Worm (Caenorhabditis elegans): ENCODE measurements around the gene C18A11.3.

The C18A11.3 gene

DNA sequence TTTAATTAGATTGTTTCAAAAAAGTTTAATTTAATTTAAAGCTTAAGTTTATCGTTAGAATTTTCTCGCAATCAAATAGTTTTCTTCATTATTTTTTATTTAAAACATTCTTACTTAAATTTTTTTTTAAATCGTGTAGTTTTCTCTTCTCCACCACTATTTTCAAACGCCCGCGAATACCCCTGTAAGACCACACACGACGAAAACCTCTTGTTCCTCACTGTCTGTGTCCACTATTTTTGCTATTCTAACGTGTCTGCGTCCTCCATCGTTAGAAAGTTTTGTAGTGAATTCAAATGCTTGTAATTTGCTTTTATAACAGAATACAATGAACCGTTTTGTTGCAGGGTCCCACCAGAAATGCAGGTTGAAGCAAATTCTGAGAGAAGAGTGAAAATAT lies 20.0 kb upstream of the C18A11.3 start, which contains the start of gene xol-1:
Gene xol-1 (plus strand): TSS at position 347 of the 400 bp plus-strand sequence.
- TF ChIP-seq W03F9.2 (tag; optimal IDR thresholded peaks at IDR 0.05) (no peak), him-1 (tag; optimal IDR thresholded peaks at IDR 0.05) (no peak), dao-5 (tag; optimal IDR thresholded peaks at IDR 0.05) (no peak)

ce11 chrX:8045152-8045551 lies 15.8 kb upstream of the C18A11.3 start, which contains the start of gene C18A11.4:
C18A11.4 (plus strand) TSS chrX:8045518.
- TF ChIP-seq W03F9.2 (tag; optimal IDR thresholded peaks at IDR 0.05), result no peak
- TF ChIP-seq dao-5 (tag; optimal IDR thresholded peaks at IDR 0.05), result no peak
- TF ChIP-seq him-1 (tag; optimal IDR thresholded peaks at IDR 0.05), result no peak

ce11 chrX:8048637-8049036 lies 12.3 kb upstream of the C18A11.3 start:
- TF ChIP-seq him-1 (tag; optimal IDR thresholded peaks at IDR 0.05) (no peak), W03F9.2 (tag; optimal IDR thresholded peaks at IDR 0.05) (no peak), dao-5 (tag; optimal IDR thresholded peaks at IDR 0.05) (no peak)

DNA sequence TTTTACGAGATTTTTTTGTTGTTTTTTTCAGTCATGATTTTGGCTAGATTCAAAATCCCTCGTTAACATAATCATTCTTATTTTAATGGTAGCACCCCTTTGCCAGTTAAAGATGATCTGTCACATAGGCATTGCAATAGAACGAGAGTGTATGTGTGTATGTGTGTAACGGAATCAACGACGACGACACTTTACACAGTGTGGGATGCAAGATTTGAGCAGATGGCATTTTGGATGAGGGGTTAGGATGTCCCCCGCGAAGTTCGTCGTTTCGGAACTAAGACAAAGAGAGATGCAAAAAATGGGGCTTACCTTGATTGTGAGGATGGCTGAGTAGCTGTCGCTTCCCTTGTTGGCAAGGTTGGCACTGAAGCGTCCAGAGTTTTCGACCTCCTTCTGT lies 8.9 kb upstream of the C18A11.3 start:
- TF ChIP-seq him-1 (tag; optimal IDR thresholded peaks at IDR 0.05) (no peak), W03F9.2 (tag; optimal IDR thresholded peaks at IDR 0.05) (no peak), dao-5 (tag; optimal IDR thresholded peaks at IDR 0.05) (no peak)

- TF ChIP-seq him-1 (tag; optimal IDR thresholded peaks at IDR 0.05) (no peak), dao-5 (tag; optimal IDR thresholded peaks at IDR 0.05) (no peak), W03F9.2 (tag; optimal IDR thresholded peaks at IDR 0.05) (no peak)
Observed at ce11 chrX:8053008-8053441, 7.9 kb upstream of the C18A11.3 start.

ce11 chrX:8054478-8054877 lies 6.4 kb upstream of the C18A11.3 start:
- TF ChIP-seq dao-5 (tag; optimal IDR thresholded peaks at IDR 0.05) (no peak), him-1 (tag; optimal IDR thresholded peaks at IDR 0.05) (no peak), W03F9.2 (tag; optimal IDR thresholded peaks at IDR 0.05) (no peak)

DNA sequence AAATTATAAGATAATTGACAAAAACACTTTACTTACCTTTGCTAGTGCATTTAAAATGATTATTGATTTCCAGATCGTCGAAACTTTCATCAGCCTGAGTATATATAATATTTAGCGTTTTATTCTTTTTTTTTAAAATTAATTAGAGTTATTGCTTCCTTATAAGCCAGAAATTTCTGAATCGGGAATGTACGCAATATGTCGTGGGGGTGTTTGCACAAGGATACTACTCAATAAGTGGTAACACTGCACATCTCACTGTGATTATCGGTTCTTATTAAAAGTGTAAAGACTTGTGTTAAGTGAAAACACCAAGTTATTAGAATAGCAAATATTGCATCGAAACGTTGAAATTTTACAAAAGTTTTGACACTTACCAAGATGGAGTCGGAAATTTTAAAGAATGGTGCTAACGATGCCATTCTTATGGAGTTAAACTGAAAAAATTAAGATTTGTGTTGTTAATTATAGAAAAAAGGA lies 3.1 kb upstream of the C18A11.3 start, which contains the start of gene dim-1:
Gene dim-1 (minus strand): TSS at position 430 of the 480 bp plus-strand sequence.
- TF ChIP-seq dao-5 (tag; optimal IDR thresholded peaks at IDR 0.05) (no peak), W03F9.2 (tag; optimal IDR thresholded peaks at IDR 0.05) (no peak), him-1 (tag; optimal IDR thresholded peaks at IDR 0.05) (no peak)

- no peak for TF ChIP-seq W03F9.2 (tag; optimal IDR thresholded peaks at IDR 0.05)
- no peak for TF ChIP-seq dao-5 (tag; optimal IDR thresholded peaks at IDR 0.05)
Observed at ce11 chrX:8059999-8060398, 924 bp upstream of the C18A11.3 start.

- no peak for TF ChIP-seq him-1 (tag; optimal IDR thresholded peaks at IDR 0.05)
- TF ChIP-seq dao-5 (tag; optimal IDR thresholded peaks at IDR 0.05), result no peak
- TF ChIP-seq W03F9.2 (tag; optimal IDR thresholded peaks at IDR 0.05), result no peak
Observed at ce11 chrX:8067268-8067667, 6.3 kb downstream of the C18A11.3 start, which contains the start of gene C18A11.2. C18A11.2 (plus strand) TSS chrX:8067568.

DNA sequence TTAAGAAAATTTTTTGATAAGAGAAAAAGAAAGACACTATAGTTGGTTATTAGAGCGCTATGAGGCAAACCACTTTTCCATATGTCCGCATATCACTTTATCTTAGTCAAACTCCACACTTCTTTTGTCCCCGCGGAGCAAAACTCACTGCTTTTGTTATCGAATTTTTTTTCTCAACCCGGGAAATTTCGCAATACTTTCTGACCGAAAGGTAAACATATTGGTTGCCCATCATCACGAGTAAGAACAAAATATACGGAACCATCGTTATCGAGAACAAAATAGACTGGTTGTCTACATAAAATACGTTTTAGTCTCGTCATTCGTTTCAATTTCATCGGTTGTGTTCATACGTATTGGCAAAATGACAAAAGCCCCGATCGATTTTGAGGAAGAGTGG lies 8.4 kb downstream of the C18A11.3 start, which contains the start of gene C18A11.1:
Gene C18A11.1 (plus strand): TSS at position 36 of the 400 bp plus-strand sequence.
- TF ChIP-seq W03F9.2 (tag; optimal IDR thresholded peaks at IDR 0.05), result peak; percentile 53
- no peak for TF ChIP-seq him-1 (tag; optimal IDR thresholded peaks at IDR 0.05)
- TF ChIP-seq dao-5 (tag; optimal IDR thresholded peaks at IDR 0.05), result no peak

DNA sequence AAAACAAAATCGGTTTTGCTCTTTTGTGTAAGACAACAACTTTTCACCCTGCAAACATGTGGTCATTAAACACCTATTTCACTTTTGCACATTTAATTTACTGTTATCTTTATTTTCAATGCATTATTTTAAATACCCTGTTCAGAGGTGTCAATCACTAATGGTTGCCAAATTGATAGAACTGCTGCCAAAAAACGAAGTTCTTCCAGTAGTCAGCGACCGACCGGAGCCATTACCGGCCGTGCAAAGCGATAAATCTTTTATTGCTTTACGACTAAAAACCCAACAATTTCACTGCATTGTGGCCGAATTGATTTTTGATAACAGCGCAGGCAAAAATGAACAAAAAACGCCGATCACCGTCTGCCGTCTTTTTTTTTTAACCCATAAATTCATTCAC lies 13.6 kb downstream of the C18A11.3 start:
- TF ChIP-seq him-1 (tag; optimal IDR thresholded peaks at IDR 0.05) (no peak), W03F9.2 (tag; optimal IDR thresholded peaks at IDR 0.05) (no peak), dao-5 (tag; optimal IDR thresholded peaks at IDR 0.05) (no peak)

DNA sequence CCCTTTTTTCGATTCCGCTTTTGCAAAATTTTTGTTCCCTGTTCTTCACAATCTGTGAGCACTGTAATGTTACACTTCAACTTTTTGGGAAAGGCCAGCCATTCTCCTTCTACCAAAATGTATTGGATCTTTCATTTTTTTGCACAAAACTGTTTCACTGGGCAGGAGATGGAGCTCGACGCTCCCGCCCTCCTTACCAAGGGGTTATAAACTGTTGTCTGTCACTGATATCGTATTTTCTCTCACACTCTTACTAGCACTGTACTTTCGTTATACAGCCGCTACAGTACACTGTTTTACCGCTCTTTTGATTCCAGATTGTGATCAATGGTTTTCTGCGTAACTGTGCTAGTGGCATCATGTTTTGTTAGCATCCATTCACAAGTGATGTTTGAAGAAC lies 16.8 kb downstream of the C18A11.3 start, which contains the start of gene C46F2.1:
Gene C46F2.1 (plus strand): TSS at position 301 of the 400 bp plus-strand sequence.
- TF ChIP-seq him-1 (tag; optimal IDR thresholded peaks at IDR 0.05), result no peak
- TF ChIP-seq W03F9.2 (tag; optimal IDR thresholded peaks at IDR 0.05), result no peak
- TF ChIP-seq dao-5 (tag; optimal IDR thresholded peaks at IDR 0.05), result no peak

DNA sequence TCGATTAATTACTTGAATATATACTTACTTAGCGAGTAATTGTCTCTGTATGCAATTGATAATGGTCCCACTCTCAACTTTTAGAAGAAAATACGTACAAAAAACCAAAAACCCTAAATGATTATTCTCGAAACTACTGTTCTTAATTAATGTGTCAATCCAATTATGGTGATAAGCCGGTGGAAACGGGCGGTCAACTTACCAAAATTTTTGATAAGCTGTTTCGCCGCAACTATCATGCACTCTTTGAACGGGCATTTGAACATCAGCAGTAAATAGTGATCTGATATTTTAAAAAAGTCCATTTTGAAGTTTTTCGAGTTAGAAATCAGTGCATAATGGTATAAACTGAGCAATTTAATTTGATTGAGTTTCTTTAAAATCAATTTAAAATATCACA lies 17.5 kb downstream of the C18A11.3 start:
- TF ChIP-seq W03F9.2 (tag; optimal IDR thresholded peaks at IDR 0.05) (no peak), dao-5 (tag; optimal IDR thresholded peaks at IDR 0.05) (no peak), him-1 (tag; optimal IDR thresholded peaks at IDR 0.05) (no peak)

DNA sequence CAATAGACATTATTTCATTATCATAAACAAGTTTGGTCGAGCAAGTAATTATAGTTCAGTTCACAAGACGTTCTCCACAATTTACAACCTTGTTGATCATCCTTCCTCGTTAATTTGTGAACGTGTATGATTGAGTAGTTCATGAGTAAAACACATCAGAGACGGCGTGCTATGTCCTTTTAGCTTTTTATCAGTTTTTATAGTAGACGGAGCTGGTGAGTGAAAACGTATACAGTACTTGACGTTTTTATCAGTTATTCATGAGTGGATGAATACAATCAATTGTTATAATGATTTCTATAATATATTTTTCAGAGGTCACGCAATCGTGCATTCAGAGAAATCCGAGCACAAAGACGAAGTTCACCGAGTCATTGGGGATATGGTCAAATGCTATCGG lies 18.0 kb downstream of the C18A11.3 start:
- TF ChIP-seq dao-5 (tag; optimal IDR thresholded peaks at IDR 0.05), result no peak
- TF ChIP-seq him-1 (tag; optimal IDR thresholded peaks at IDR 0.05), result no peak
- no peak for TF ChIP-seq W03F9.2 (tag; optimal IDR thresholded peaks at IDR 0.05)

ce11 chrX:8082703-8083102 lies 21.8 kb downstream of the C18A11.3 start:
- TF ChIP-seq him-1 (tag; optimal IDR thresholded peaks at IDR 0.05) (no peak), dao-5 (tag; optimal IDR thresholded peaks at IDR 0.05) (no peak), W03F9.2 (tag; optimal IDR thresholded peaks at IDR 0.05) (no peak)
